Worm (Caenorhabditis elegans) whole organism, L1 larva: ENCODE results near the gene D2096.6.
A peak's percentile ranks its signal among the peaks of the same experiment; 100 is the strongest.

Experiments used
- C04F5.9 ChIP-seq: sonication (generic microtip); optimal IDR thresholded peaks from 2 replicates; lab custom pipeline; 2016; ENCODE audit warnings: missing genetic modification characterization, missing compliant biosample characterization
- C16A3.4 ChIP-seq: fragments of 150-350 bp; optimal IDR thresholded peaks from 2 replicates; lab custom pipeline; 2014; ENCODE audit warnings: missing biosample characterization, missing genetic modification characterization
- Y116A8C.19 ChIP-seq: sonication (generic microtip); optimal IDR thresholded peaks from 2 replicates; lab custom pipeline; 2016; ENCODE audit warnings: missing compliant biosample characterization, missing genetic modification characterization, borderline replicate concordance
- aha-1 ChIP-seq: fragments of 150-350 bp; optimal IDR thresholded peaks from 2 replicates; lab custom pipeline; 2014; ENCODE audit warnings: missing biosample characterization, missing genetic modification characterization
- alr-1 ChIP-seq: fragments of 200-800 bp; sonication (Bioruptor generic); optimal IDR thresholded peaks from 2 replicates; lab custom pipeline; 2018; ENCODE audit warnings: borderline replicate concordance, mild to moderate bottlenecking, missing genetic modification characterization, missing compliant biosample characterization
- blmp-1 ChIP-seq: fragments of 150-350 bp; optimal IDR thresholded peaks from 2 replicates; lab custom pipeline; 2014; ENCODE audit warnings: missing biosample characterization, missing genetic modification characterization
- ceh-63 ChIP-seq: fragments of 200-800 bp; sonication (Bioruptor generic); optimal IDR thresholded peaks from 2 replicates; lab custom pipeline; 2018; ENCODE audit warnings: mild to moderate bottlenecking, missing genetic modification characterization, missing compliant biosample characterization
- dpl-1 ChIP-seq, 3 experiments: fragments of 150-350 bp in 2 of 3; sonication (generic microtip) in 1 of 3; optimal IDR thresholded peaks; 2 replicates each; lab custom pipeline; 2014 to 2017; ENCODE audit warnings: missing biosample characterization in 3 of 3, missing genetic modification characterization in 3 of 3, missing genetic modification reagents in 3 of 3
- efl-1 ChIP-seq, 4 experiments: fragments of 150-350 bp; optimal IDR thresholded peaks in 3 of 4; peaks in 1 of 4; 1 replicate in 1 of 4; 2 replicates in 3 of 4; lab custom pipeline; 2014; ENCODE audit warnings: missing biosample characterization in 2 of 4, missing genetic modification characterization in 2 of 4, missing genetic modification reagents in 2 of 4
- egl-13 ChIP-seq: sonication (generic microtip); optimal IDR thresholded peaks from 2 replicates; lab custom pipeline; 2016; ENCODE audit warnings: missing genotype, missing genetic modification reagents, missing genetic modification characterization, missing compliant biosample characterization
- elt-2 ChIP-seq: sonication (generic microtip); optimal IDR thresholded peaks from 2 replicates; lab custom pipeline; 2016; ENCODE audit warnings: missing genetic modification characterization, mild to moderate bottlenecking, inconsistent platforms, missing compliant biosample characterization, missing genetic modification reagents
- fkh-10 ChIP-seq: sonication (generic microtip); optimal IDR thresholded peaks from 2 replicates; lab custom pipeline; 2017; ENCODE audit warnings: missing biosample characterization, missing genetic modification reagents, missing genetic modification characterization
- grh-1 ChIP-seq: fragments of 200-800 bp; sonication (Bioruptor generic); IDR thresholded peaks from 2 replicates; pipeline ENCODE4 v1.3.6; 2022; ENCODE audit warnings: missing genetic modification reagents, missing genetic modification characterization, missing compliant biosample characterization
- hlh-4 ChIP-seq: sonication (generic microtip); optimal IDR thresholded peaks from 2 replicates; lab custom pipeline; 2016; ENCODE audit warnings: mild to moderate bottlenecking, missing genetic modification characterization, missing compliant biosample characterization
- isw-1 ChIP-seq: fragments of 200-800 bp; sonication (Bioruptor generic); IDR thresholded peaks from 2 replicates; pipeline ENCODE4 v1.3.6; 2022; ENCODE audit warnings: missing genetic modification characterization, missing compliant biosample characterization
- jun-1 ChIP-seq: fragments of 150-350 bp; optimal IDR thresholded peaks from 2 replicates; lab custom pipeline; 2014; ENCODE audit warnings: missing biosample characterization, missing genetic modification reagents, missing genetic modification characterization
- lin-14 ChIP-seq: fragments of 200-800 bp; sonication (Bioruptor generic); optimal IDR thresholded peaks from 2 replicates; lab custom pipeline; 2018; ENCODE audit warnings: mild to moderate bottlenecking, missing genetic modification characterization, moderate library complexity, missing compliant biosample characterization
- lin-15B ChIP-seq: fragments of 150-350 bp; sonication (generic microtip); optimal IDR thresholded peaks from 3 replicates; lab custom pipeline; 2014; ENCODE audit warnings: missing biosample characterization, missing genetic modification characterization
- lin-35 ChIP-seq, 2 experiments: fragments of 150-350 bp; optimal IDR thresholded peaks; 2 replicates each; lab custom pipeline; 2014; ENCODE audit warnings: missing biosample characterization in 2 of 2, missing genetic modification characterization in 2 of 2, missing genetic modification reagents in 2 of 2
- lir-3 ChIP-seq: sonication (generic microtip); optimal IDR thresholded peaks from 2 replicates; lab custom pipeline; 2016; ENCODE audit warnings: mild to moderate bottlenecking, missing genetic modification characterization, moderate library complexity, missing compliant biosample characterization; ENCODE audit not compliant: poor library complexity
- mab-9 ChIP-seq: fragments of 200-800 bp; sonication (Bioruptor generic); IDR thresholded peaks from 2 replicates; pipeline ENCODE4 v1.3.6; 2022; ENCODE audit warnings: missing genetic modification reagents, missing genetic modification characterization, missing compliant biosample characterization
- mep-1 ChIP-seq: fragments of 150-350 bp; optimal IDR thresholded peaks from 2 replicates; lab custom pipeline; 2014; ENCODE audit warnings: missing biosample characterization, missing genetic modification characterization
- nhr-12 ChIP-seq: sonication (generic microtip); optimal IDR thresholded peaks from 2 replicates; lab custom pipeline; 2017; ENCODE audit warnings: missing biosample characterization, missing genetic modification characterization
- nhr-20 ChIP-seq: sonication (generic microtip); optimal IDR thresholded peaks from 2 replicates; lab custom pipeline; 2016; ENCODE audit warnings: mild to moderate bottlenecking, missing genetic modification characterization, missing compliant biosample characterization
- nhr-47 ChIP-seq: sonication (generic microtip); optimal IDR thresholded peaks from 2 replicates; lab custom pipeline; 2016; ENCODE audit warnings: mild to moderate bottlenecking, missing genetic modification characterization, moderate library complexity, missing compliant biosample characterization
- nhr-76 ChIP-seq: sonication (generic microtip); optimal IDR thresholded peaks from 2 replicates; lab custom pipeline; 2017; ENCODE audit warnings: missing biosample characterization, missing genetic modification characterization
- nhr-77 ChIP-seq: fragments of 150-350 bp; optimal IDR thresholded peaks from 2 replicates; lab custom pipeline; 2014; ENCODE audit warnings: missing biosample characterization, missing genetic modification characterization
- nhr-84 ChIP-seq: sonication (generic microtip); optimal IDR thresholded peaks from 2 replicates; lab custom pipeline; 2017; ENCODE audit warnings: missing biosample characterization, missing genetic modification characterization
- pqm-1 ChIP-seq: sonication (generic microtip); optimal IDR thresholded peaks from 3 replicates; lab custom pipeline; 2017; ENCODE audit warnings: missing biosample characterization, missing genetic modification characterization
- snu-23 ChIP-seq: sonication (generic microtip); optimal IDR thresholded peaks from 2 replicates; lab custom pipeline; 2016; ENCODE audit warnings: missing genetic modification characterization, missing compliant biosample characterization
- sup-37 ChIP-seq: fragments of 200-800 bp; sonication (Bioruptor generic); optimal IDR thresholded peaks from 2 replicates; lab custom pipeline; 2018; ENCODE audit warnings: mild to moderate bottlenecking, missing genetic modification characterization, missing compliant biosample characterization
- tbx-2 ChIP-seq: sonication (generic microtip); optimal IDR thresholded peaks from 2 replicates; lab custom pipeline; 2016; ENCODE audit warnings: missing genetic modification characterization, missing compliant biosample characterization
- unc-130 ChIP-seq: fragments of 150-350 bp; optimal IDR thresholded peaks from 2 replicates; lab custom pipeline; 2017; ENCODE audit warnings: missing biosample characterization, missing genetic modification characterization, inconsistent platforms
- xbp-1 ChIP-seq: sonication (generic microtip); optimal IDR thresholded peaks from 2 replicates; lab custom pipeline; 2016; ENCODE audit warnings: missing genetic modification characterization, missing compliant biosample characterization
- zag-1 ChIP-seq: fragments of 150-350 bp; optimal IDR thresholded peaks from 2 replicates; lab custom pipeline; 2014; ENCODE audit warnings: missing biosample characterization, missing genetic modification characterization

Gene D2096.6

DNA sequence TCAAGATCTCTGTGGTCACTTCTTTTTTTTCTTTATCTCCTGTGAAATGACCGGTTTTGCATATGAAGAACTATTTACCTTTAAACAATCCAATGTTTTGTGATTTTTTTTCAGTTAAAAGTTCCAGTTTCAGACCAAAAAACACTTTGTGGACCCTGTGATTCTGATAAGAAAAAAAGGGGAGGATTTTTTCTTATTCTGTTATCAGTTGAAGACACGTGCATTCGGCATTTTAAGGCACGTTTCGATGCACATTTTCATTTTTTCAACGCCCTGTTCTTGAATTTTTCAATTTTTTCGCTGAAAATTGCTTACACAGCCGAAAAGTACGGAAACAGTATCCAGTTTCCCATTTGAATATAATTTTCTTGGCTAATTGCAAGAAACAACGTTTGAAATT is 2.7 kb downstream of the D2096.6 start, which contains the start of gene aagr-1:
aagr-1 (plus strand) TSS at position 227 of the 400 bp plus-strand sequence.
- peak; percentile 67 for TF ChIP-seq elt-2 (tag; lab: Kevin White, UChicago)
- TF ChIP-seq nhr-77 (tag; lab: Kevin White, UChicago): no peak
- peak in 1 of 2 experiments; percentile 5 for TF ChIP-seq lin-35 (GFP tag; optimal IDR thresholded peaks at IDR 0.05; lab: Kevin White, UChicago)

- no peak for TF ChIP-seq lir-3 (tag; lab: Kevin White, UChicago)
- TF ChIP-seq, all 84 proteins: peak for 0
Observed at ce11 chrIV:8363163-8363562, 5.9 kb downstream of the D2096.6 start, which contains the start of gene D2096.12. TSS of gene D2096.12 (plus strand) at chrIV:8363463.

ce11 chrIV:8360817-8361216 is 8.2 kb downstream of the D2096.6 start, which contains the start of gene sqv-1:
TSS of gene sqv-1 (plus strand) at chrIV:8361117.
- TF ChIP-seq nhr-84 (tag; lab: Kevin White, UChicago): no peak
- TF ChIP-seq nhr-47: no peak
- no peak for TF ChIP-seq sup-37 (GFP tag; lab: Kevin White, UChicago)
- no peak for TF ChIP-seq C16A3.4 (tag; lab: Kevin White, UChicago)
- TF ChIP-seq aha-1 (tag; lab: Kevin White, UChicago): no peak
- no peak for TF ChIP-seq lin-15B (tag; lab: Kevin White, UChicago)
- no peak for TF ChIP-seq xbp-1 (tag; lab: Kevin White, UChicago)
- TF ChIP-seq isw-1 (GFP tag; lab: Robert Waterston, UW): no peak
- TF ChIP-seq nhr-76 (tag; lab: Kevin White, UChicago): no peak
- no peak for TF ChIP-seq pqm-1 (tag; lab: Kevin White, UChicago)
- TF ChIP-seq blmp-1 (tag; lab: Kevin White, UChicago): no peak
- TF ChIP-seq jun-1 (tag; lab: Kevin White, UChicago): no peak
- TF ChIP-seq tbx-2: no peak
- TF ChIP-seq fkh-10 (GFP tag; lab: Kevin White, UChicago): no peak

DNA sequence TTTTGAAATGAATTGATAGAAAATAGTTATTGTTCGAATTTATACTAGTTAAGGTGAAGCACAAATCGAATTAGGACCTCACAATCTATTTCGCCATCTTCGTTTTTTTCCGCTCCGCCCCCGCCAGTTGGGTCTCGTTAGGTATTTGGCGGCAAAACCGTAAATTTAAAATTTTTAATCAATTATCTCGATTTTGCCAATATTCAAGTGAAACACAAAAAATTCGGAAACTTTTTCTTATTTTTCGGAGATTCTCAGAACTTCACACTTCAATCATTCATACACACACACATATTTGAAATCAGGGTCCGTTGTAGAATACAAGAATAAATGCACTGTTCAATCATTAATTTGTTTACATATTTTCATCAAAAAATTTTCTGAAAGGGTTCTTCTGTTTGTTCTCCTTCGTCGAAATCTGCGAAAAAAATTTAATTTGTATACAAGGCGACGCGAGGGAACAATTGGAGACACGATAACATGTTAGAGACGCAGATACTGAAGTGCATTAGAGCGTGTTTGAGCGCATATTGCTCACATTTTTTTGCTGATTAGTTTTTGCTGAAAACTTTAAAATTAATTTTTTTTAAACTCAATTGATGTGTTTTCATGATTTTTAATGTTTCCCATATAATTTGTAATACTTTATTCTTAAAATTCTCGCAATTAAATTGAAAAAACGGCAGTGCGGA is 9.2 kb downstream of the D2096.6 start, which contains the start of gene D2096.5:
D2096.5 (minus strand) TSS at position 51 of the 692 bp plus-strand sequence.
- TF ChIP-seq ceh-63 (GFP tag; lab: Kevin White, UChicago): no peak
- no peak for TF ChIP-seq Y116A8C.19
- no peak for TF ChIP-seq mep-1 (tag; lab: Kevin White, UChicago)
- TF ChIP-seq efl-1 (optimal IDR thresholded peaks at IDR 0.05; lab: Kevin White, UChicago): peak; percentile 37 to 52
- peak in 1 of 2 experiments; percentile 27 for TF ChIP-seq efl-1 (GFP tag; optimal IDR thresholded peaks at IDR 0.05 in 1 of 2; lab: Kevin White, UChicago)
- TF ChIP-seq nhr-20 (tag; lab: Kevin White, UChicago): no peak
- no peak for TF ChIP-seq alr-1 (tag; lab: Kevin White, UChicago)
- no peak for TF ChIP-seq nhr-12 (tag; lab: Kevin White, UChicago)
- no peak for TF ChIP-seq unc-130 (tag; lab: Kevin White, UChicago)
- no peak for TF ChIP-seq zag-1 (tag; lab: Kevin White, UChicago)
- peak; percentile 34 for TF ChIP-seq egl-13 (tag; lab: Kevin White, UChicago)
- no peak for TF ChIP-seq grh-1 (GFP tag; lab: Robert Waterston, UW)
- peak; percentile 59 for TF ChIP-seq lin-14 (GFP tag; lab: Kevin White, UChicago)
- TF ChIP-seq mab-9 (GFP tag; lab: Robert Waterston, UW): no peak
- peak; percentile 13 for TF ChIP-seq xbp-1 (tag; lab: Kevin White, UChicago)
- peak; percentile 20 for TF ChIP-seq snu-23 (GFP tag; lab: Kevin White, UChicago)
- TF ChIP-seq hlh-4: no peak
- TF ChIP-seq dpl-1 (GFP tag; optimal IDR thresholded peaks at IDR 0.05; lab: Kevin White, UChicago): peak in 1 of 3 experiments; percentile 46
- no peak for TF ChIP-seq elt-2 (tag; lab: Kevin White, UChicago)
- no peak for TF ChIP-seq C04F5.9
- peak in 1 of 2 experiments; percentile 47 for TF ChIP-seq lin-35 (GFP tag; optimal IDR thresholded peaks at IDR 0.05; lab: Kevin White, UChicago)
